Worm (Caenorhabditis elegans): ENCODE measurements around the gene cnp-2.

ce11 chrII:12787831-12788248, 27.2 kb downstream of the cnp-2 start, which contains the start of gene alkb-7:
- no peak for TF ChIP-seq snpc-4 (tag; optimal IDR thresholded peaks at IDR 0.05)
- TF ChIP-seq ctbp-1 (GFP tag; IDR thresholded peaks at IDR 0.05): 0 out of 2 replicates have a peak, but pooled peaks have one; percentile 16
- TF ChIP-seq egl-27 (tag; optimal IDR thresholded peaks at IDR 0.05): no peak
- TF ChIP-seq unc-62 (GFP tag; optimal IDR thresholded peaks at IDR 0.05 in 1 of 2): no peak
- TF ChIP-seq unc-62 (tag; optimal IDR thresholded peaks at IDR 0.05): no peak
- TF ChIP-seq dpl-1 (GFP tag; optimal IDR thresholded peaks at IDR 0.05): no peak
- peak; percentile 59 for TF ChIP-seq ama-1 (optimal IDR thresholded peaks at IDR 0.05)
- no peak for TF ChIP-seq fkh-10 (GFP tag; optimal IDR thresholded peaks at IDR 0.05)
- no peak for TF ChIP-seq daf-19 (GFP tag; conservative IDR thresholded peaks at IDR 0.05)
- TF ChIP-seq ceh-82 (tag; optimal IDR thresholded peaks at IDR 0.05): no peak
- no peak for TF ChIP-seq fos-1 (tag; optimal IDR thresholded peaks at IDR 0.05)
- TF ChIP-seq lin-39 (tag; optimal IDR thresholded peaks at IDR 0.05): no peak
